Worm (Caenorhabditis elegans) whole organism, late embryonic: Measurements from ENCODE around the gene C24A3.4.
A peak's percentile ranks its signal among the peaks of the same experiment; 100 is the strongest.

Experiments
- C08G9.2 ChIP-seq: sonication (generic microtip); optimal IDR thresholded peaks from 2 replicates; lab custom pipeline; 2016; ENCODE audit warnings: mild to moderate bottlenecking, missing genetic modification characterization, moderate library complexity, missing compliant biosample characterization
- F13H6.1 ChIP-seq: sonication (generic microtip); optimal IDR thresholded peaks from 2 replicates; lab custom pipeline; 2016; ENCODE audit warnings: missing genetic modification characterization, missing compliant biosample characterization
- K02D7.2 ChIP-seq: sonication (generic microtip); optimal IDR thresholded peaks from 2 replicates; lab custom pipeline; 2017; ENCODE audit warnings: mild to moderate bottlenecking, missing genetic modification characterization, missing compliant biosample characterization
- T23F11.4 ChIP-seq: fragments of 200-800 bp; sonication (Bioruptor generic); optimal IDR thresholded peaks from 2 replicates; lab custom pipeline; 2018; ENCODE audit warnings: mild to moderate bottlenecking, missing genetic modification characterization, missing compliant biosample characterization
- Y22D7AL.16 ChIP-seq: sonication (generic microtip); optimal IDR thresholded peaks from 2 replicates; lab custom pipeline; 2016; ENCODE audit warnings: missing genetic modification characterization, missing compliant biosample characterization
- ahr-1 ChIP-seq: sonication (generic microtip); optimal IDR thresholded peaks from 2 replicates; lab custom pipeline; 2016; ENCODE audit warnings: missing genetic modification characterization, missing compliant biosample characterization
- ama-1 ChIP-seq: fragments of 150-350 bp; optimal IDR thresholded peaks from 2 replicates; lab custom pipeline; 2014
- ceh-2 ChIP-seq: sonication (generic microtip); optimal IDR thresholded peaks from 2 replicates; lab custom pipeline; 2016; ENCODE audit warnings: missing genotype, missing genetic modification characterization, missing compliant biosample characterization
- ceh-24 ChIP-seq: sonication (generic microtip); optimal IDR thresholded peaks from 2 replicates; lab custom pipeline; 2016; ENCODE audit warnings: mild to moderate bottlenecking, missing genetic modification characterization, missing compliant biosample characterization
- ceh-34 ChIP-seq: sonication (generic microtip); optimal IDR thresholded peaks from 2 replicates; lab custom pipeline; 2016; ENCODE audit warnings: mild to moderate bottlenecking, missing genetic modification characterization, missing compliant biosample characterization
- ceh-45 ChIP-seq: fragments of 200-800 bp; sonication (Bioruptor generic); IDR thresholded peaks from 2 replicates; pipeline ENCODE4 v1.3.6; 2022; ENCODE audit warnings: missing genetic modification reagents, missing genetic modification characterization, missing compliant biosample characterization
- ceh-6 ChIP-seq: fragments of 200-800 bp; sonication (Bioruptor generic); optimal IDR thresholded peaks from 2 replicates; lab custom pipeline; 2018; ENCODE audit warnings: mild to moderate bottlenecking, missing genetic modification characterization, missing compliant biosample characterization
- che-1 ChIP-seq: sonication (generic microtip); optimal IDR thresholded peaks from 2 replicates; lab custom pipeline; 2016; ENCODE audit warnings: mild to moderate bottlenecking, missing genetic modification characterization, missing compliant biosample characterization
- dve-1 ChIP-seq: sonication (generic microtip); optimal IDR thresholded peaks from 2 replicates; lab custom pipeline; 2017; ENCODE audit warnings: antibody characterized with exemption, mild to moderate bottlenecking, missing genetic modification characterization, missing compliant biosample characterization
- elt-2 ChIP-seq: sonication (generic microtip); optimal IDR thresholded peaks from 2 replicates; lab custom pipeline; 2016; ENCODE audit warnings: missing genetic modification reagents, missing genetic modification characterization, missing compliant biosample characterization
- elt-4 ChIP-seq: sonication (generic microtip); optimal IDR thresholded peaks from 2 replicates; lab custom pipeline; 2016; ENCODE audit warnings: missing genetic modification characterization, missing compliant biosample characterization
- fkh-6 ChIP-seq: sonication (generic microtip); optimal IDR thresholded peaks from 2 replicates; lab custom pipeline; 2016; ENCODE audit warnings: missing genetic modification characterization, missing compliant biosample characterization
- gmeb-2 ChIP-seq: sonication (generic microtip); optimal IDR thresholded peaks from 2 replicates; lab custom pipeline; 2016; ENCODE audit warnings: missing genetic modification characterization, inconsistent platforms, missing compliant biosample characterization
- hlh-13 ChIP-seq: fragments of 200-800 bp; sonication (Bioruptor generic); optimal IDR thresholded peaks from 2 replicates; lab custom pipeline; 2018; ENCODE audit warnings: mild to moderate bottlenecking, missing genetic modification characterization, missing compliant biosample characterization
- hlh-8 ChIP-seq: sonication (generic microtip); optimal IDR thresholded peaks from 2 replicates; lab custom pipeline; 2016; ENCODE audit warnings: missing genotype, missing genetic modification characterization, missing compliant biosample characterization
- lin-11 ChIP-seq: fragments of 200-800 bp; sonication (Bioruptor generic); optimal IDR thresholded peaks from 2 replicates; lab custom pipeline; 2018; ENCODE audit warnings: mild to moderate bottlenecking, missing genetic modification characterization, missing compliant biosample characterization
- nfya-1 ChIP-seq: sonication (generic microtip); optimal IDR thresholded peaks from 2 replicates; lab custom pipeline; 2017; ENCODE audit warnings: missing genetic modification characterization, mild to moderate bottlenecking, missing compliant biosample characterization, antibody characterized with exemption, moderate library complexity
- nhr-11 ChIP-seq: fragments of 150-350 bp; optimal IDR thresholded peaks from 2 replicates; lab custom pipeline; 2014; ENCODE audit warnings: missing biosample characterization, missing genetic modification characterization
- pax-1 ChIP-seq: fragments of 150-350 bp; optimal IDR thresholded peaks from 2 replicates; lab custom pipeline; 2014; ENCODE audit warnings: missing biosample characterization, missing genetic modification characterization
- pha-4 ChIP-seq: fragments of 150-350 bp; optimal IDR thresholded peaks from 2 replicates; lab custom pipeline; 2018; ENCODE audit warnings: missing biosample characterization, missing genetic modification reagents, missing genetic modification characterization
- pqm-1 ChIP-seq: sonication (generic microtip); optimal IDR thresholded peaks from 2 replicates; lab custom pipeline; 2016; ENCODE audit warnings: missing genetic modification characterization, missing compliant biosample characterization
- pros-1 ChIP-seq: fragments of 150-350 bp; optimal IDR thresholded peaks from 2 replicates; lab custom pipeline; 2014; ENCODE audit warnings: missing biosample characterization, missing genetic modification reagents, missing genetic modification characterization
- ref-2 ChIP-seq: sonication (generic microtip); optimal IDR thresholded peaks from 2 replicates; lab custom pipeline; 2016; ENCODE audit warnings: missing genetic modification characterization, missing compliant biosample characterization
- sdc-2 ChIP-seq: sonication (generic microtip); optimal IDR thresholded peaks from 2 replicates; lab custom pipeline; 2016; ENCODE audit warnings: missing genotype, missing genetic modification characterization, missing compliant biosample characterization
- sox-2 ChIP-seq: fragments of 200-800 bp; sonication (Bioruptor generic); IDR thresholded peaks from 2 replicates; pipeline ENCODE4 v1.3.6; 2022; ENCODE audit warnings: missing genetic modification reagents, missing genetic modification characterization, missing compliant biosample characterization
- sox-4 ChIP-seq: sonication (generic microtip); optimal IDR thresholded peaks from 2 replicates; lab custom pipeline; 2017; ENCODE audit warnings: mild to moderate bottlenecking, missing genetic modification characterization, inconsistent platforms, missing compliant biosample characterization
- tbx-7 ChIP-seq: sonication (generic microtip); optimal IDR thresholded peaks from 2 replicates; lab custom pipeline; 2016; ENCODE audit warnings: missing genotype, missing genetic modification characterization, missing compliant biosample characterization
- ttx-3 ChIP-seq: sonication (generic microtip); optimal IDR thresholded peaks from 2 replicates; lab custom pipeline; 2016; ENCODE audit warnings: missing genetic modification reagents, missing genetic modification characterization, missing compliant biosample characterization
- unc-3 ChIP-seq, 2 experiments: fragments of 200-800 bp in 1 of 2; sonication (Bioruptor generic) in 1 of 2; sonication (generic microtip) in 1 of 2; conservative IDR thresholded peaks in 1 of 2; optimal IDR thresholded peaks in 1 of 2; 2 replicates each; pipeline versions ENCODE4 v1.3.6 to Lab custom; 2016 to 2022; ENCODE audit warnings: missing compliant biosample characterization in 2 of 2, missing genetic modification characterization in 2 of 2, missing genetic modification reagents in 1 of 2
- unc-42 ChIP-seq: sonication (generic microtip); optimal IDR thresholded peaks from 2 replicates; lab custom pipeline; 2016; ENCODE audit warnings: missing genotype, missing genetic modification characterization, missing compliant biosample characterization
- unc-86 ChIP-seq: sonication (generic microtip); optimal IDR thresholded peaks from 2 replicates; lab custom pipeline; 2016; ENCODE audit warnings: missing genetic modification characterization, missing compliant biosample characterization
- zip-5 ChIP-seq: sonication (generic microtip); optimal IDR thresholded peaks from 2 replicates; lab custom pipeline; 2016; ENCODE audit warnings: missing genetic modification characterization, missing compliant biosample characterization
- ztf-16 ChIP-seq: sonication (generic microtip); optimal IDR thresholded peaks from 2 replicates; lab custom pipeline; 2017; ENCODE audit warnings: missing genetic modification characterization, missing compliant biosample characterization

Gene C24A3.4

DNA sequence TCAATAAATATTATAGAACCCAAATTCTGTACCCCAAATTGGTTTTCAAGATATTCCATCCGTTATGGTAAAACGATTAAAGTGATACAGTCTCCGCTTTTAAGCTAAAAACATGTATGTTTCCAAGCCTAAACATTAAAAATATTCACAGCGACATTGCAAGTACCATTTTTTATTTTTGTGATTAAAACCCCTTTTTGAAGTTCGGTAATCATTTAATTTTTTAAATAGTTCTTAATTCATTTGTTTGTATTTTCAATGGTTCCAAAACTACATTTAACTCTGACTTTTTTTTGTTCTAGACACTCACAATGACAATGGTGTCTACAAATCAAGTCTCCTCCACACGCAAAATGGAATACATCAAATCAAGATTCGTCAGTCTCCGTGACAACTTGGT lies 23.2 kb downstream of the C24A3.4 start, which contains the start of gene T25B6.4:
T25B6.4 (plus strand) TSS at position 301 of the 400 bp plus-strand sequence.
- no peak for TF ChIP-seq fkh-6
- TF ChIP-seq nhr-11 (tag; lab: Kevin White, UChicago) = no peak
- no peak for TF ChIP-seq ztf-16
- no peak for TF ChIP-seq F13H6.1 (tag; lab: Kevin White, UChicago)
- TF ChIP-seq, all 69 proteins: peak for 0

DNA sequence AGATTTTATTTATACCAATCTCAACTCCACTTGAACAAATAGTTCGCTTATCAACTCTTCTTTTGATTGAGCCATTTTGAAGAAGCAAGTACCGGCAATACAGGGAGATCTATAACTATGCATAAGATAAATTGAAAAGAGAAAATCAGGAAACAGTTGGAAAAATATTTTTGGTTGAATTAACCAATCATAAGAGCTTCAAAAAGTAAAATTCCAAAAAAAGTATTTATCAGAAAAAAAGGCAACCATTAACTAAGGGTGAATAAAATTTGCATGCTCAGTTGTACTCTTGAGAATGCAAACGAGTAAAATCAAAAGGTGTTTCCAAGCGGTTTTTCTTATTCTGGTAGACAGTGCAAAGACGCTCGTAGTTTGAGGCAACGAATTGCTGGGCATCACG lies 29.4 kb downstream of the C24A3.4 start, which contains the start of gene T25B6.5:
T25B6.5 (minus strand) TSS at position 101 of the 400 bp plus-strand sequence.
- no peak for TF ChIP-seq ceh-34 (tag; lab: Kevin White, UChicago)
- TF ChIP-seq F13H6.1 (tag; lab: Kevin White, UChicago) = no peak
- TF ChIP-seq unc-42 (tag; lab: Kevin White, UChicago) = no peak

ce11 chrX:9022779-9023178 lies 30.6 kb downstream of the C24A3.4 start, which contains the start of gene T25B6.6:
TSS of gene T25B6.6 (minus strand) at chrX:9022879.
- no peak for TF ChIP-seq pax-1
- no peak for TF ChIP-seq elt-4 (tag; lab: Kevin White, UChicago)
- TF ChIP-seq che-1 = no peak
- no peak for TF ChIP-seq ceh-34 (tag; lab: Kevin White, UChicago)
- TF ChIP-seq hlh-13 (GFP tag; lab: Kevin White, UChicago) = no peak
- TF ChIP-seq hlh-8 = no peak
- no peak for TF ChIP-seq ama-1
- no peak for TF ChIP-seq gmeb-2 (tag; lab: Kevin White, UChicago)

DNA sequence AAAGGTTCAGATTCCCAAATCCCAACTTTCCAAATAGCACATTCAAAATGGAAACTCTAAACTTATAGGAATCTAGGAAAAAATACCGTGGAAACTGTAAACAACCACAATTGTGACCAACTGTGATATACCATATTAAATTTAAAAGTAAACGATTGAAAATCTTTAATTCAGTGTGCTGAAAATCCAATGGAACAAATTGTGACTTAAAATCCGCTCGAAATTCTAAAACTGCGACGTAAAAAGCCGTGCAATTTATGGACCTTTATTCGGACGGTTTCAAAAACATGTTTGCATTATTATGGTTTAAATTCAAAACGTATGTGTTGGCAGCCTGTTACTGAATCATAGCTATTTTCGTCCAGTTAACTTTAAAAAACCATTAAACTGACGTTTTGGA lies 31.6 kb downstream of the C24A3.4 start:
- no peak for TF ChIP-seq K02D7.2 (tag; lab: Kevin White, UChicago)
- TF ChIP-seq C08G9.2 = no peak
- TF ChIP-seq zip-5 (tag; lab: Kevin White, UChicago) = no peak
- no peak for TF ChIP-seq dve-1
- no peak for TF ChIP-seq ceh-24
- no peak for TF ChIP-seq nfya-1 (tag; lab: Kevin White, UChicago)
- TF ChIP-seq ref-2 (tag; lab: Kevin White, UChicago) = no peak
- TF ChIP-seq ceh-6 (GFP tag; lab: Kevin White, UChicago) = no peak
- TF ChIP-seq pha-4 (tag; lab: Kevin White, UChicago) = no peak
- no peak for TF ChIP-seq pros-1 (tag; lab: Kevin White, UChicago)
- no peak for TF ChIP-seq hlh-13 (GFP tag; lab: Kevin White, UChicago)
- no peak for TF ChIP-seq sox-4 (tag; lab: Kevin White, UChicago)
- TF ChIP-seq ceh-34 (tag; lab: Kevin White, UChicago) = no peak
- no peak for TF ChIP-seq che-1
- TF ChIP-seq sox-2 = no peak

DNA sequence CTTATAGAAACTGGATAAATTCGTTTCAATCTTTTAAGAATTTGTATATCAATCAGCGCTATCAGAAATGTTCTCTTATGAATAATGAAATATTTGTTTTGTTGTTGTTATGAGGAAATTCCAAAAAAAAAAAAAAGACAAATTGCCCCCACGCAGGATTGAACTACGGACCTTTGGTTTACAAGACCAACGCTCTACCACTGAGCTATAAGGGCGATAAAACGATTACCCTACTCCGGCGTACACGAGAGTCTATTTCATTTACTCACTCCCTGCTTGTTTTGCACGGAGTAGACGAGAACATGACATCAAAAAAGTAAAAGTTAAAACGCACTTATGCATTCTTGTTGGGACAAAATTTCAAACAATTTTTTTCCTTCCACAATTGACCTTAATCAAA lies 32.1 kb downstream of the C24A3.4 start:
- TF ChIP-seq unc-86 (peak; percentile 10), che-1 (peak; percentile 31), ztf-16 (peak; percentile 2), zip-5 (tag; lab: Kevin White, UChicago) (no peak), T23F11.4 (GFP tag; lab: Kevin White, UChicago) (no peak), elt-2 (tag; lab: Kevin White, UChicago) (peak; percentile 33), pax-1 (no peak), unc-3 (GFP tag; conservative IDR thresholded peaks at IDR 0.05; lab: Robert Waterston, UW) (peak; percentile 41; the same call in 1 of the 2 replicates), unc-3 (tag; optimal IDR thresholded peaks at IDR 0.05; lab: Kevin White, UChicago) (no peak), ttx-3 (tag; lab: Kevin White, UChicago) (peak; percentile 34), ceh-6 (GFP tag; lab: Kevin White, UChicago) (no peak), K02D7.2 (tag; lab: Kevin White, UChicago) (no peak), pqm-1 (tag; lab: Kevin White, UChicago) (no peak), tbx-7 (tag; lab: Kevin White, UChicago) (no peak)

ce11 chrX:9025484-9025883 lies 33.3 kb downstream of the C24A3.4 start:
- TF ChIP-seq ahr-1 (tag; lab: Kevin White, UChicago) (no peak), dve-1 (no peak), elt-4 (tag; lab: Kevin White, UChicago) (no peak), elt-2 (tag; lab: Kevin White, UChicago) (no peak), ceh-2 (no peak), gmeb-2 (tag; lab: Kevin White, UChicago) (no peak), Y22D7AL.16 (no peak), sdc-2 (tag; lab: Kevin White, UChicago) (no peak), ceh-45 (GFP tag; lab: Robert Waterston, UW) (no peak), hlh-8 (no peak), lin-11 (tag; lab: Kevin White, UChicago) (no peak), pax-1 (no peak)
